Worm (Caenorhabditis elegans) whole organism, L1 larva: ENCODE results near the gene C03B1.3.
A peak's percentile ranks its signal among the peaks of the same experiment; 100 is the strongest.

Source experiments
- C04F5.9 ChIP-seq: sonication (generic microtip); optimal IDR thresholded peaks from 2 replicates; lab custom pipeline; 2016; ENCODE audit warnings: missing genetic modification characterization, missing compliant biosample characterization
- C34B4.2 ChIP-seq: sonication (generic microtip); optimal IDR thresholded peaks from 2 replicates; lab custom pipeline; 2017; ENCODE audit warnings: mild to moderate bottlenecking, missing genetic modification characterization, missing compliant biosample characterization
- F16B12.6 ChIP-seq: fragments of 150-350 bp; optimal IDR thresholded peaks from 2 replicates; lab custom pipeline; 2014; ENCODE audit warnings: missing biosample characterization, missing genetic modification characterization
- blmp-1 ChIP-seq: fragments of 150-350 bp; optimal IDR thresholded peaks from 2 replicates; lab custom pipeline; 2014; ENCODE audit warnings: missing biosample characterization, missing genetic modification characterization
- ceh-63 ChIP-seq: fragments of 200-800 bp; sonication (Bioruptor generic); optimal IDR thresholded peaks from 2 replicates; lab custom pipeline; 2018; ENCODE audit warnings: mild to moderate bottlenecking, missing genetic modification characterization, missing compliant biosample characterization
- ceh-8 ChIP-seq: fragments of 200-800 bp; sonication (Bioruptor generic); optimal IDR thresholded peaks from 2 replicates; lab custom pipeline; 2018; ENCODE audit warnings: mild to moderate bottlenecking, missing genetic modification characterization, moderate library complexity, missing compliant biosample characterization
- dpl-1 ChIP-seq, 3 experiments: fragments of 150-350 bp in 2 of 3; sonication (generic microtip) in 1 of 3; optimal IDR thresholded peaks; 2 replicates each; lab custom pipeline; 2014 to 2017; ENCODE audit warnings: missing biosample characterization in 3 of 3, missing genetic modification characterization in 3 of 3, missing genetic modification reagents in 3 of 3
- dsc-1 ChIP-seq: sonication (generic microtip); optimal IDR thresholded peaks from 2 replicates; lab custom pipeline; 2016; ENCODE audit warnings: mild to moderate bottlenecking, missing genetic modification characterization, missing compliant biosample characterization
- efl-1 ChIP-seq, 4 experiments: fragments of 150-350 bp; optimal IDR thresholded peaks in 3 of 4; peaks in 1 of 4; 1 replicate in 1 of 4; 2 replicates in 3 of 4; lab custom pipeline; 2014; ENCODE audit warnings: missing biosample characterization in 2 of 4, missing genetic modification characterization in 2 of 4, missing genetic modification reagents in 2 of 4
- elt-2 ChIP-seq: sonication (generic microtip); optimal IDR thresholded peaks from 2 replicates; lab custom pipeline; 2016; ENCODE audit warnings: missing genetic modification characterization, mild to moderate bottlenecking, inconsistent platforms, missing compliant biosample characterization, missing genetic modification reagents
- ets-5 ChIP-seq: fragments of 200-800 bp; sonication (Bioruptor generic); IDR thresholded peaks from 2 replicates; pipeline ENCODE4 v1.3.6; 2022; ENCODE audit warnings: missing genetic modification characterization, missing compliant biosample characterization
- fkh-10 ChIP-seq: sonication (generic microtip); optimal IDR thresholded peaks from 2 replicates; lab custom pipeline; 2017; ENCODE audit warnings: missing biosample characterization, missing genetic modification reagents, missing genetic modification characterization
- fkh-8 ChIP-seq: sonication (generic microtip); optimal IDR thresholded peaks from 2 replicates; lab custom pipeline; 2016; ENCODE audit warnings: mild to moderate bottlenecking, missing genetic modification characterization, missing compliant biosample characterization
- grh-1 ChIP-seq: fragments of 200-800 bp; sonication (Bioruptor generic); IDR thresholded peaks from 2 replicates; pipeline ENCODE4 v1.3.6; 2022; ENCODE audit warnings: missing genetic modification reagents, missing genetic modification characterization, missing compliant biosample characterization
- hlh-17 ChIP-seq: fragments of 200-800 bp; sonication (Bioruptor generic); optimal IDR thresholded peaks from 2 replicates; lab custom pipeline; 2018; ENCODE audit warnings: missing genetic modification characterization, mild to moderate bottlenecking, missing compliant biosample characterization, moderate library complexity, borderline replicate concordance
- isw-1 ChIP-seq: fragments of 200-800 bp; sonication (Bioruptor generic); IDR thresholded peaks from 2 replicates; pipeline ENCODE4 v1.3.6; 2022; ENCODE audit warnings: missing genetic modification characterization, missing compliant biosample characterization
- lin-13 ChIP-seq: fragments of 150-350 bp; optimal IDR thresholded peaks from 2 replicates; lab custom pipeline; 2014; ENCODE audit warnings: missing biosample characterization, missing genetic modification reagents, missing genetic modification characterization
- mab-9 ChIP-seq: fragments of 200-800 bp; sonication (Bioruptor generic); IDR thresholded peaks from 2 replicates; pipeline ENCODE4 v1.3.6; 2022; ENCODE audit warnings: missing genetic modification reagents, missing genetic modification characterization, missing compliant biosample characterization
- nhr-20 ChIP-seq: sonication (generic microtip); optimal IDR thresholded peaks from 2 replicates; lab custom pipeline; 2016; ENCODE audit warnings: mild to moderate bottlenecking, missing genetic modification characterization, missing compliant biosample characterization
- nhr-28 ChIP-seq: fragments of 150-350 bp; optimal IDR thresholded peaks from 2 replicates; lab custom pipeline; 2014; ENCODE audit warnings: missing biosample characterization, missing genetic modification characterization
- nhr-47 ChIP-seq: sonication (generic microtip); optimal IDR thresholded peaks from 2 replicates; lab custom pipeline; 2016; ENCODE audit warnings: mild to moderate bottlenecking, missing genetic modification characterization, moderate library complexity, missing compliant biosample characterization
- nhr-71 ChIP-seq: sonication (generic microtip); optimal IDR thresholded peaks from 2 replicates; lab custom pipeline; 2016; ENCODE audit warnings: mild to moderate bottlenecking, missing genetic modification characterization, moderate library complexity, missing compliant biosample characterization
- nhr-76 ChIP-seq: sonication (generic microtip); optimal IDR thresholded peaks from 2 replicates; lab custom pipeline; 2017; ENCODE audit warnings: missing biosample characterization, missing genetic modification characterization
- nhr-90 ChIP-seq: sonication (generic microtip); optimal IDR thresholded peaks from 2 replicates; lab custom pipeline; 2016; ENCODE audit warnings: mild to moderate bottlenecking, missing genetic modification characterization, missing compliant biosample characterization; ENCODE audit not compliant: poor library complexity
- pqm-1 ChIP-seq: sonication (generic microtip); optimal IDR thresholded peaks from 3 replicates; lab custom pipeline; 2017; ENCODE audit warnings: missing biosample characterization, missing genetic modification characterization
- rnt-1 ChIP-seq: sonication (generic microtip); optimal IDR thresholded peaks from 2 replicates; lab custom pipeline; 2016; ENCODE audit warnings: mild to moderate bottlenecking, missing genetic modification characterization, moderate library complexity, missing compliant biosample characterization
- snu-23 ChIP-seq: sonication (generic microtip); optimal IDR thresholded peaks from 2 replicates; lab custom pipeline; 2016; ENCODE audit warnings: missing genetic modification characterization, missing compliant biosample characterization
- sox-4 ChIP-seq: sonication (generic microtip); optimal IDR thresholded peaks from 2 replicates; lab custom pipeline; 2016; ENCODE audit warnings: missing genetic modification characterization, missing compliant biosample characterization
- swsn-7 ChIP-seq: sonication (generic microtip); optimal IDR thresholded peaks from 2 replicates; lab custom pipeline; 2016; ENCODE audit warnings: missing genetic modification characterization, missing compliant biosample characterization
- tlp-1 ChIP-seq: fragments of 150-350 bp; optimal IDR thresholded peaks from 2 replicates; lab custom pipeline; 2014; ENCODE audit warnings: missing biosample characterization, missing genetic modification characterization
- unc-130 ChIP-seq: fragments of 150-350 bp; optimal IDR thresholded peaks from 2 replicates; lab custom pipeline; 2017; ENCODE audit warnings: missing biosample characterization, missing genetic modification characterization, inconsistent platforms
- unc-98 ChIP-seq: fragments of 200-800 bp; sonication (Bioruptor generic); IDR thresholded peaks from 2 replicates; pipeline ENCODE4 v1.3.6; 2022; ENCODE audit warnings: missing genetic modification characterization, missing compliant biosample characterization
- vab-15 ChIP-seq: sonication (generic microtip); optimal IDR thresholded peaks from 2 replicates; lab custom pipeline; 2017; ENCODE audit warnings: missing genotype, mild to moderate bottlenecking, missing genetic modification characterization, missing compliant biosample characterization
- xbp-1 ChIP-seq: sonication (generic microtip); optimal IDR thresholded peaks from 2 replicates; lab custom pipeline; 2016; ENCODE audit warnings: missing genetic modification characterization, missing compliant biosample characterization
- zag-1 ChIP-seq: fragments of 150-350 bp; optimal IDR thresholded peaks from 2 replicates; lab custom pipeline; 2014; ENCODE audit warnings: missing biosample characterization, missing genetic modification characterization

Gene C03B1.3

DNA sequence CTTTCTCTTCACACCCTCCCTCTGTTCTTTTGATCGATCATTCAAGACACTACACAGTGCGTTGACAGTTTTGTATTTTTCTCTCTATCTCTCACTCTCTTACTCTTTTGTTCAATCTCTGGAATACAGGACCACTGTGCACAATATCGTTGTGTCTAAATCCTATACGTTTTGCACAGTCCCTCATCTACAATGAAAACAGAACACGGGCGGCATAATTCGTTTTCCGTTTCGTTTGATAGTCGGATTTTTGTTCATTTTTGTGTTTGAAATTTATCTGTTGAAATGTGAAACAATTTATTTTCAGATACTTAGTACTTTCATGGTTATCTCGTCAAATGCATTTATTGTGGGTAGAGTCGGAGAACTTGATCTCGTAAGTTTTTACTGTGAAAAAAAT is 24.3 kb upstream of the C03B1.3 start, which contains the start of gene C03B1.7:
Gene C03B1.7, plus strand, starts transcription at position 301 of the 400 bp plus-strand sequence.
- TF ChIP-seq rnt-1 (no peak), F16B12.6 (tag; lab: Kevin White, UChicago) (no peak), fkh-8 (tag; lab: Kevin White, UChicago) (no peak), nhr-71 (no peak), dpl-1 (GFP tag; optimal IDR thresholded peaks at IDR 0.05; lab: Kevin White, UChicago) (no peak), nhr-90 (no peak), C04F5.9 (tag; lab: Kevin White, UChicago) (no peak), isw-1 (GFP tag; lab: Robert Waterston, UW) (no peak), tlp-1 (tag; lab: Kevin White, UChicago) (no peak), mab-9 (no peak)

DNA sequence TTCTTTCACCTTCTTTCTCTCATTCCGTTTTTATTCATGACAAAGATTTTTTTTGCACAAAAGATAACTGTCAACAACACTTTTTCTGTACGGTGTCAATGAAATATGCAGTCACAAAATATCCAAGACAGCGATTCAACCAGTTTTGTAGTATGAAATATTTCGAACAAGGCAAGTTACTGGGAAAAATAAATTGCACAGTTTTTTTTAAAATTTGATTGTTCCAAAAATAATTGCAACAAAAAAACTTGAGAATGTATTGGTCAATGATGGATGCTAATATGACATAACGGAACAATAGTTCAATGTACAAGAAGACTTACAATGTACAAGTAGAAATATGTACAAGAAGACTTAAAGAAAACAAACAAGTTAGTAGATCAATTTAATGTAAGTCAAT is 20.0 kb upstream of the C03B1.3 start:
- TF ChIP-seq vab-15 (no peak), zag-1 (tag; lab: Kevin White, UChicago) (no peak), dsc-1 (tag; lab: Kevin White, UChicago) (no peak), sox-4 (tag; lab: Kevin White, UChicago) (no peak), C34B4.2 (tag; lab: Kevin White, UChicago) (no peak), ceh-63 (GFP tag; lab: Kevin White, UChicago) (no peak), lin-13 (GFP tag; lab: Kevin White, UChicago) (no peak), ets-5 (GFP tag; lab: Robert Waterston, UW) (no peak), grh-1 (no peak), swsn-7 (tag; lab: Kevin White, UChicago) (no peak)

DNA sequence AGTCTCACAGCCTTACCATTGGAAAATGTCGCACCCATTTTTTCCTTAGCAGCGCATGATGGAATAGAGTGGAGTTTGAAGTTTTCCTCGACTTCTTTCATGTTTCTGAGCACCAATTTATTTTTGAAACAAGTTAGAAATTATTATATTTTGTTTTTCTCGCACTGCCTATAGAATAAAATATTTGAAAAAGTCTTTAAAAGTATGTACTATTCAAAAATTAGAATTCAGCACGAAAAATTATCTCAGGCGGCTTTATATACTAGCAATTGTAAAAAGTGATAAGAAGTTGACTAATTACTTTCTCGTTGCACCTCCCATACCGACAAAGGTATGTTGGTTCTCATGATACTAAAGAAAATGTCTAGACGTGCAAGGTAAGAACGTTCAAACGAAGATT is 18.8 kb upstream of the C03B1.3 start, which contains the start of gene C03B1.9:
Gene C03B1.9, minus strand, starts transcription at position 101 of the 400 bp plus-strand sequence.
- TF ChIP-seq nhr-76 (tag; lab: Kevin White, UChicago): no peak
- no peak for TF ChIP-seq unc-98
- no peak for TF ChIP-seq nhr-28 (tag; lab: Kevin White, UChicago)
- TF ChIP-seq hlh-17 (GFP tag; lab: Kevin White, UChicago): no peak
- TF ChIP-seq swsn-7 (tag; lab: Kevin White, UChicago): no peak
- TF ChIP-seq F16B12.6 (tag; lab: Kevin White, UChicago): no peak

DNA sequence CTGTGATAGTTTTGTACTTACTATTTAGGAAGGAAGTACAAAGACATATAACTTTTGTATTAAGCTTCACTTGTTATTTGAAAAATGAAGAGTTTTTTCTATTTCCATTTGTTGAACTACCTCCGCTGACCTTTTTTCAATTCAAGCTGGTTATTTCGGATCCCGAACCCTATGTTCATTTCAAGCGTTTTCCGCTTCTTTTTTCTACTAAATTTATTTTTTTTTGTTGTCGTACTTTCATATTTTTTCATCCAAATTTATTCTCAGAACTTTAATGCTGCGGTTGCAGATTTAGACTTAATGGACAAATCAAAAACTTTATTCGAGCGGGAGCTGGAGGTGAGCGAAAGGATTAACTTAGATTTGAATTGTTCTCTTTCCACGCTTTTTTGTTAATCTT is 15.8 kb upstream of the C03B1.3 start, which contains the start of gene C03B1.6:
Gene C03B1.6, plus strand, starts transcription at position 301 of the 400 bp plus-strand sequence.
- no peak for TF ChIP-seq nhr-28 (tag; lab: Kevin White, UChicago)
- no peak for TF ChIP-seq snu-23 (GFP tag; lab: Kevin White, UChicago)
- peak; percentile 7 for TF ChIP-seq dsc-1 (tag; lab: Kevin White, UChicago)

DNA sequence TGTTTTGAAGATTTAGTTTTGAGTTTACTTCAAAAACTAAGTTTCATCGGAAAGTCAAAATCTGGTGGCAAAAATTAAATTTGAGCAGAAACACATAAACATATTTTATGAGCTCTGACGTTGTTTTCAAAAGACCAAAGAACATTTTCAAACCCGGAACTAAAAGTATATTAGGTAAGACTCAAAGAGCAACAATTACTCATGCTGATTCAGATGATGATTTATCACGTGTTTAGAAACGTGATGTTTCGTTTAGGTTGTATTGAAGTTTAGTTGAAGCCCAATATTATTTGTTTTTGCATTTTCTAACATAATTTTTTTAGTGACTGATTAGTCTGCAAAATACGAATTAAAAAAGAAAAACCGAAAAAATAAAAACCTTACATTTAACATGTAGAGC is 12.1 kb upstream of the C03B1.3 start:
- TF ChIP-seq unc-130 (tag; lab: Kevin White, UChicago): no peak
- TF ChIP-seq nhr-71: peak; percentile 51
- peak; percentile 60 for TF ChIP-seq ceh-8 (GFP tag; lab: Kevin White, UChicago)
- no peak for TF ChIP-seq ets-5 (GFP tag; lab: Robert Waterston, UW)
- peak; percentile 3 for TF ChIP-seq nhr-20 (tag; lab: Kevin White, UChicago)
- TF ChIP-seq fkh-8 (tag; lab: Kevin White, UChicago): peak; percentile 78
- TF ChIP-seq sox-4 (tag; lab: Kevin White, UChicago): peak; percentile 43
- peak; percentile 15 for TF ChIP-seq xbp-1 (tag; lab: Kevin White, UChicago)

DNA sequence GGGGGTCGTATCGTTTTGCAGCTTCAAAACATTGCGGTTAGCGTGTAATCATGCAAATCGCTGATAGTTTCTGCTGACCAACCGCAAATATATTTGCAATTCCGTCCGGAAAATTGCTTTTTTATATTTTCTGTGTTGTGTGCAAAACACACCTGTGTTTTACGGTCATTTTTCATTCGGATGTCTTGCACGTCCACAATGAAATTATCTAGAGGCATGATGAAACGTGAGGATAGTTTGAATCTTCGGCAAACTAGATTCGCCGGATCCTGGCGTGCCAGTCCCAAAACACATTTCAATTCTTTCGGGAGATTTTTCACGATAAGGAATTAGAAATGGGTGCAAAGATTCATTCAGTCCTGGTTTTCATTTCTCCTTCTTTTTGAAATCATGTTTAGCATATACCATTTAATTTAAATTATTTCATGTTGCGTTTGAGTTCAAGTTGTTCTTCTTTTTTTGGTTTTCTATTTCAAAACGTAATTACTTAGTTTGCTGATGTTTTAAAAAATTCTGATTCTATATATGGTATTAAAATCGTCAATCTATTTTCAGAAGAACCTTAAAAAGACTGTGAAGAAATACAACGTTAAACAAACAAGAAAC is 10.7 kb upstream of the C03B1.3 start, which contains the start of gene C03B1.5:
Gene C03B1.5, plus strand, starts transcription at position 556 of the 606 bp plus-strand sequence.
- TF ChIP-seq nhr-47 (no peak), zag-1 (tag; lab: Kevin White, UChicago) (no peak), vab-15 (no peak), blmp-1 (no peak), fkh-10 (no peak), pqm-1 (tag; lab: Kevin White, UChicago) (no peak), grh-1 (no peak), unc-130 (tag; lab: Kevin White, UChicago) (no peak), elt-2 (tag; lab: Kevin White, UChicago) (peak; percentile 15), C04F5.9 (tag; lab: Kevin White, UChicago) (no peak), efl-1 (optimal IDR thresholded peaks at IDR 0.05; lab: Kevin White, UChicago) (no peak), efl-1 (GFP tag; optimal IDR thresholded peaks at IDR 0.05 in 1 of 2; lab: Kevin White, UChicago) (peak in 1 of 2 experiments; percentile 91), nhr-71 (no peak)
